Worm (Caenorhabditis elegans) whole organism, L1 larva: ENCODE measurements around the gene C55A1.11.

Experiments
- C16A3.4 ChIP-seq: fragments of 150-350 bp; optimal IDR thresholded peaks from 2 replicates; lab custom pipeline; 2014; ENCODE audit warnings: missing biosample characterization, missing genetic modification characterization
- F16B12.6 ChIP-seq: fragments of 150-350 bp; optimal IDR thresholded peaks from 2 replicates; lab custom pipeline; 2014; ENCODE audit warnings: missing biosample characterization, missing genetic modification characterization
- Y116A8C.19 ChIP-seq: sonication (generic microtip); optimal IDR thresholded peaks from 2 replicates; lab custom pipeline; 2016; ENCODE audit warnings: missing compliant biosample characterization, missing genetic modification characterization, borderline replicate concordance
- aha-1 ChIP-seq: fragments of 150-350 bp; optimal IDR thresholded peaks from 2 replicates; lab custom pipeline; 2014; ENCODE audit warnings: missing biosample characterization, missing genetic modification characterization
- aly-2 ChIP-seq: fragments of 150-350 bp; optimal IDR thresholded peaks from 2 replicates; lab custom pipeline; 2014; ENCODE audit warnings: missing biosample characterization, missing genetic modification characterization
- ama-1 ChIP-seq: fragments of 150-350 bp; optimal IDR thresholded peaks from 2 replicates; lab custom pipeline; 2014
- blmp-1 ChIP-seq: fragments of 150-350 bp; optimal IDR thresholded peaks from 2 replicates; lab custom pipeline; 2014; ENCODE audit warnings: missing biosample characterization, missing genetic modification characterization
- ceh-8 ChIP-seq: fragments of 200-800 bp; sonication (Bioruptor generic); optimal IDR thresholded peaks from 2 replicates; lab custom pipeline; 2018; ENCODE audit warnings: mild to moderate bottlenecking, missing genetic modification characterization, moderate library complexity, missing compliant biosample characterization
- ceh-88 ChIP-seq: fragments of 200-800 bp; sonication (Bioruptor generic); IDR thresholded peaks from 2 replicates; pipeline ENCODE4 v1.3.6; 2022; ENCODE audit warnings: missing genetic modification characterization, missing compliant biosample characterization
- ces-1 ChIP-seq: fragments of 150-350 bp; optimal IDR thresholded peaks from 2 replicates; lab custom pipeline; 2014; ENCODE audit warnings: missing biosample characterization, missing genetic modification reagents, missing genetic modification characterization
- dpl-1 ChIP-seq, 3 experiments: fragments of 150-350 bp in 2 of 3; sonication (generic microtip) in 1 of 3; optimal IDR thresholded peaks; 2 replicates each; lab custom pipeline; 2014 to 2017; ENCODE audit warnings: missing biosample characterization in 3 of 3, missing genetic modification characterization in 3 of 3, missing genetic modification reagents in 3 of 3
- efl-1 ChIP-seq, 4 experiments: fragments of 150-350 bp; optimal IDR thresholded peaks in 3 of 4; peaks in 1 of 4; 1 replicate in 1 of 4; 2 replicates in 3 of 4; lab custom pipeline; 2014; ENCODE audit warnings: missing biosample characterization in 2 of 4, missing genetic modification characterization in 2 of 4, missing genetic modification reagents in 2 of 4
- efl-3 ChIP-seq: fragments of 200-800 bp; sonication (Bioruptor generic); optimal IDR thresholded peaks from 2 replicates; lab custom pipeline; 2018; ENCODE audit warnings: mild to moderate bottlenecking, missing genetic modification characterization, missing compliant biosample characterization
- elt-2 ChIP-seq: sonication (generic microtip); optimal IDR thresholded peaks from 2 replicates; lab custom pipeline; 2016; ENCODE audit warnings: missing genetic modification characterization, mild to moderate bottlenecking, inconsistent platforms, missing compliant biosample characterization, missing genetic modification reagents
- elt-3 ChIP-seq, 6 experiments: fragments of 150-350 bp in 1 of 6; sonication (generic microtip); optimal IDR thresholded peaks; 2 replicates each; lab custom pipeline; 2017 to 2018; ENCODE audit warnings: missing biosample characterization in 6 of 6, missing genetic modification characterization in 6 of 6, inconsistent platforms in 1 of 6
- fkh-4 ChIP-seq: sonication (generic microtip); optimal IDR thresholded peaks from 2 replicates; lab custom pipeline; 2016; ENCODE audit warnings: missing compliant biosample characterization, missing genetic modification characterization, borderline replicate concordance
- fkh-8 ChIP-seq: sonication (generic microtip); optimal IDR thresholded peaks from 2 replicates; lab custom pipeline; 2016; ENCODE audit warnings: mild to moderate bottlenecking, missing genetic modification characterization, missing compliant biosample characterization
- fos-1 ChIP-seq: fragments of 150-350 bp; optimal IDR thresholded peaks from 2 replicates; lab custom pipeline; 2014; ENCODE audit warnings: missing biosample characterization, missing genetic modification characterization
- grh-1 ChIP-seq: fragments of 200-800 bp; sonication (Bioruptor generic); IDR thresholded peaks from 2 replicates; pipeline ENCODE4 v1.3.6; 2022; ENCODE audit warnings: missing genetic modification reagents, missing genetic modification characterization, missing compliant biosample characterization
- hlh-17 ChIP-seq: fragments of 200-800 bp; sonication (Bioruptor generic); optimal IDR thresholded peaks from 2 replicates; lab custom pipeline; 2018; ENCODE audit warnings: missing genetic modification characterization, mild to moderate bottlenecking, missing compliant biosample characterization, moderate library complexity, borderline replicate concordance
- hpl-2 ChIP-seq: fragments of 150-350 bp; optimal IDR thresholded peaks from 2 replicates; lab custom pipeline; 2014; ENCODE audit warnings: missing biosample characterization, missing genetic modification reagents, missing genetic modification characterization
- irx-1 ChIP-seq: sonication (generic microtip); optimal IDR thresholded peaks from 2 replicates; lab custom pipeline; 2016; ENCODE audit warnings: missing genetic modification characterization, missing compliant biosample characterization
- jun-1 ChIP-seq: fragments of 150-350 bp; optimal IDR thresholded peaks from 2 replicates; lab custom pipeline; 2014; ENCODE audit warnings: missing biosample characterization, missing genetic modification reagents, missing genetic modification characterization
- lin-15B ChIP-seq: fragments of 150-350 bp; sonication (generic microtip); optimal IDR thresholded peaks from 3 replicates; lab custom pipeline; 2014; ENCODE audit warnings: missing biosample characterization, missing genetic modification characterization
- lin-35 ChIP-seq, 2 experiments: fragments of 150-350 bp; optimal IDR thresholded peaks; 2 replicates each; lab custom pipeline; 2014; ENCODE audit warnings: missing biosample characterization in 2 of 2, missing genetic modification characterization in 2 of 2, missing genetic modification reagents in 2 of 2
- lir-3 ChIP-seq: sonication (generic microtip); optimal IDR thresholded peaks from 2 replicates; lab custom pipeline; 2016; ENCODE audit warnings: mild to moderate bottlenecking, missing genetic modification characterization, moderate library complexity, missing compliant biosample characterization; ENCODE audit not compliant: poor library complexity
- lsy-2 ChIP-seq, 2 experiments: fragments of 150-350 bp; optimal IDR thresholded peaks; 2 replicates each; lab custom pipeline; 2014; ENCODE audit warnings: missing biosample characterization in 2 of 2, missing genetic modification characterization in 2 of 2
- mab-9 ChIP-seq: fragments of 200-800 bp; sonication (Bioruptor generic); IDR thresholded peaks from 2 replicates; pipeline ENCODE4 v1.3.6; 2022; ENCODE audit warnings: missing genetic modification reagents, missing genetic modification characterization, missing compliant biosample characterization
- mef-2 ChIP-seq: fragments of 150-350 bp; optimal IDR thresholded peaks from 2 replicates; lab custom pipeline; 2014; ENCODE audit warnings: missing biosample characterization, missing genetic modification characterization
- nhr-11 ChIP-seq: fragments of 150-350 bp; optimal IDR thresholded peaks from 2 replicates; lab custom pipeline; 2014; ENCODE audit warnings: missing biosample characterization, missing genetic modification characterization
- nhr-19 ChIP-seq: fragments of 200-800 bp; sonication (Bioruptor generic); conservative IDR thresholded peaks from 2 replicates; pipeline ENCODE4 v1.3.6; 2022; ENCODE audit warnings: missing genetic modification characterization, missing compliant biosample characterization
- nhr-20 ChIP-seq: sonication (generic microtip); optimal IDR thresholded peaks from 2 replicates; lab custom pipeline; 2016; ENCODE audit warnings: mild to moderate bottlenecking, missing genetic modification characterization, missing compliant biosample characterization
- nhr-28 ChIP-seq: fragments of 150-350 bp; optimal IDR thresholded peaks from 2 replicates; lab custom pipeline; 2014; ENCODE audit warnings: missing biosample characterization, missing genetic modification characterization
- nhr-76 ChIP-seq: sonication (generic microtip); optimal IDR thresholded peaks from 2 replicates; lab custom pipeline; 2017; ENCODE audit warnings: missing biosample characterization, missing genetic modification characterization
- nhr-77 ChIP-seq: fragments of 150-350 bp; optimal IDR thresholded peaks from 2 replicates; lab custom pipeline; 2014; ENCODE audit warnings: missing biosample characterization, missing genetic modification characterization
- nhr-84 ChIP-seq: sonication (generic microtip); optimal IDR thresholded peaks from 2 replicates; lab custom pipeline; 2017; ENCODE audit warnings: missing biosample characterization, missing genetic modification characterization
- rnt-1 ChIP-seq: sonication (generic microtip); optimal IDR thresholded peaks from 2 replicates; lab custom pipeline; 2016; ENCODE audit warnings: mild to moderate bottlenecking, missing genetic modification characterization, moderate library complexity, missing compliant biosample characterization
- skn-1 ChIP-seq: fragments of 150-350 bp; optimal IDR thresholded peaks from 2 replicates; lab custom pipeline; 2014; ENCODE audit warnings: missing biosample characterization, missing genetic modification characterization
- snpc-4 ChIP-seq: fragments of 150-350 bp; optimal IDR thresholded peaks from 2 replicates; lab custom pipeline; 2014; ENCODE audit warnings: missing biosample characterization, missing genetic modification characterization
- snu-23 ChIP-seq: sonication (generic microtip); optimal IDR thresholded peaks from 2 replicates; lab custom pipeline; 2016; ENCODE audit warnings: missing genetic modification characterization, missing compliant biosample characterization
- sox-4 ChIP-seq: sonication (generic microtip); optimal IDR thresholded peaks from 2 replicates; lab custom pipeline; 2016; ENCODE audit warnings: missing genetic modification characterization, missing compliant biosample characterization
- sptf-1 ChIP-seq: fragments of 150-350 bp; optimal IDR thresholded peaks from 2 replicates; lab custom pipeline; 2014; ENCODE audit warnings: missing biosample characterization, missing genetic modification characterization
- sup-37 ChIP-seq: fragments of 200-800 bp; sonication (Bioruptor generic); optimal IDR thresholded peaks from 2 replicates; lab custom pipeline; 2018; ENCODE audit warnings: mild to moderate bottlenecking, missing genetic modification characterization, missing compliant biosample characterization
- swsn-7 ChIP-seq: sonication (generic microtip); optimal IDR thresholded peaks from 2 replicates; lab custom pipeline; 2016; ENCODE audit warnings: missing genetic modification characterization, missing compliant biosample characterization
- tbx-2 ChIP-seq: sonication (generic microtip); optimal IDR thresholded peaks from 2 replicates; lab custom pipeline; 2016; ENCODE audit warnings: missing genetic modification characterization, missing compliant biosample characterization
- tlp-1 ChIP-seq: fragments of 150-350 bp; optimal IDR thresholded peaks from 2 replicates; lab custom pipeline; 2014; ENCODE audit warnings: missing biosample characterization, missing genetic modification characterization
- unc-130 ChIP-seq: fragments of 150-350 bp; optimal IDR thresholded peaks from 2 replicates; lab custom pipeline; 2017; ENCODE audit warnings: missing biosample characterization, missing genetic modification characterization, inconsistent platforms
- unc-62 ChIP-seq: fragments of 150-350 bp; optimal IDR thresholded peaks from 2 replicates; lab custom pipeline; 2014; ENCODE audit warnings: missing biosample characterization, missing genetic modification reagents, missing genetic modification characterization
- unc-98 ChIP-seq: fragments of 200-800 bp; sonication (Bioruptor generic); IDR thresholded peaks from 2 replicates; pipeline ENCODE4 v1.3.6; 2022; ENCODE audit warnings: missing genetic modification characterization, missing compliant biosample characterization
- vab-15 ChIP-seq: sonication (generic microtip); optimal IDR thresholded peaks from 2 replicates; lab custom pipeline; 2017; ENCODE audit warnings: missing genotype, mild to moderate bottlenecking, missing genetic modification characterization, missing compliant biosample characterization
- xbp-1 ChIP-seq: sonication (generic microtip); optimal IDR thresholded peaks from 2 replicates; lab custom pipeline; 2016; ENCODE audit warnings: missing genetic modification characterization, missing compliant biosample characterization
- ztf-11 ChIP-seq, 2 experiments: sonication (generic microtip); optimal IDR thresholded peaks; 2 replicates each; lab custom pipeline; 2016 to 2017; ENCODE audit warnings: missing genetic modification characterization in 2 of 2, missing biosample characterization in 1 of 2, missing compliant biosample characterization in 1 of 2
- ztf-4 ChIP-seq: fragments of 150-350 bp; optimal IDR thresholded peaks from 2 replicates; lab custom pipeline; 2014; ENCODE audit warnings: missing biosample characterization, missing genetic modification characterization

C55A1.11 gene

DNA sequence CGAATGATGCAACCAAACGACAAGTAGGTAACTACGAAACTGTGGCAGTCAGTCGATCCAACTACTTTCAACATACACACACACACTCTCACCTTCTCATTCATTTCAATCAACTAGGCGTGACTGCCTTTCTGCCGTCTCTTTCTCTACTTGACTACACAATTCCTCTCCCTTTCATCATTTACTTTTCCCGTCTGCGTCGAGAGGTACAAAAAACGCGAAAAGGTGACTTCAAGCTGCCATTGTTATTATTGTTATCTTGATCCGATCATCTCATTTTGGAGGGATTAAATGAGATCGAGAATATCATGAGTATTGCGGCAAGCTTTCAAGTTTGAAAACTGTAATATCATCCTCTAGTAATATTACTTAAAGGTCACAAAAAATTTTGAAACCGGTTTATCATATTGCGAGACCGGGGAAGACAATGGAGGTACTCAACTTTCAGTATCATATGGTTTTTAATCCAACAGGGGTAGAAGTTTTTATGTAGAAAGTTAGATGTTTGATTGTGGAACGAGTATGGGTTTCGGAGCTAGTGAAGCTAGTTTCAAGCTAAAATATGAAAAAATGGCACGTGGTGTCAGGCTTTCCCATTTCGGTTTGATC lies 38.5 kb downstream of the C55A1.11 start (continued):
- no peak for TF ChIP-seq mab-9 (GFP tag; lab: Robert Waterston, UW)
- no peak for TF ChIP-seq nhr-28 (tag; lab: Kevin White, UChicago)
- no peak for TF ChIP-seq ama-1 (lab: Kevin White, UChicago)
- peak; percentile 12 for TF ChIP-seq skn-1
- peak; percentile 7 to 58 for TF ChIP-seq lin-35 (GFP tag; optimal IDR thresholded peaks at IDR 0.05; lab: Kevin White, UChicago)
- no peak for TF ChIP-seq sox-4 (tag; lab: Kevin White, UChicago)
- no peak for TF ChIP-seq unc-130 (tag; lab: Kevin White, UChicago)
- no peak for TF ChIP-seq F16B12.6 (tag; lab: Kevin White, UChicago)
- no peak for TF ChIP-seq nhr-76 (tag; lab: Kevin White, UChicago)
- TF ChIP-seq efl-1 (optimal IDR thresholded peaks at IDR 0.05; lab: Kevin White, UChicago) = peak; percentile 29 to 37
- TF ChIP-seq efl-1 (GFP tag; optimal IDR thresholded peaks at IDR 0.05 in 1 of 2; lab: Kevin White, UChicago) = peak; percentile 11 to 84
- TF ChIP-seq lir-3 (tag; lab: Kevin White, UChicago) = no peak
- peak; percentile 20 for TF ChIP-seq tbx-2 (tag; lab: Kevin White, UChicago)
- no peak for TF ChIP-seq fkh-8 (tag; lab: Kevin White, UChicago)
- TF ChIP-seq C16A3.4 (tag; lab: Kevin White, UChicago) = peak; percentile 47
- no peak for TF ChIP-seq hlh-17 (GFP tag; lab: Kevin White, UChicago)
- TF ChIP-seq lin-15B (tag; lab: Kevin White, UChicago) = no peak
- TF ChIP-seq sptf-1 (tag; lab: Kevin White, UChicago) = no peak
- TF ChIP-seq jun-1 (tag; lab: Kevin White, UChicago) = no peak
- TF ChIP-seq hpl-2 (GFP tag; lab: Kevin White, UChicago) = no peak
- no peak for TF ChIP-seq fkh-4 (tag; lab: Kevin White, UChicago)
- TF ChIP-seq swsn-7 = peak; percentile 16
- TF ChIP-seq irx-1 (tag; lab: Kevin White, UChicago) = no peak
- peak; percentile 81 for TF ChIP-seq nhr-20 (tag; lab: Kevin White, UChicago)
- no peak for TF ChIP-seq Y116A8C.19 (tag; lab: Kevin White, UChicago)
- no peak for TF ChIP-seq sup-37
- no peak for TF ChIP-seq snpc-4 (tag; lab: Kevin White, UChicago)
- peak in 3 of 6 experiments; percentile 41 to 63 (median 59) for TF ChIP-seq elt-3 (tag; optimal IDR thresholded peaks at IDR 0.05; lab: Kevin White, UChicago)
- TF ChIP-seq nhr-11 (tag; lab: Kevin White, UChicago) = no peak
- TF ChIP-seq fos-1 = no peak
- TF ChIP-seq aha-1 (tag; lab: Kevin White, UChicago) = no peak
- no peak for TF ChIP-seq nhr-84 (tag; lab: Kevin White, UChicago)
- TF ChIP-seq ceh-88 (GFP tag; lab: Robert Waterston, UW) = no peak
- TF ChIP-seq unc-62 (GFP tag; lab: Kevin White, UChicago) = no peak
- peak; percentile 55 to 71 for TF ChIP-seq lsy-2 (tag; optimal IDR thresholded peaks at IDR 0.05; lab: Kevin White, UChicago)
- no peak for TF ChIP-seq ztf-4 (tag; lab: Kevin White, UChicago)
- TF ChIP-seq nhr-77 (tag; lab: Kevin White, UChicago) = peak; percentile 50
- TF ChIP-seq unc-98 = no peak
- peak; percentile 58 for TF ChIP-seq rnt-1 (tag; lab: Kevin White, UChicago)
- TF ChIP-seq snu-23 (GFP tag; lab: Kevin White, UChicago) = peak; percentile 62
- no peak for TF ChIP-seq tlp-1 (tag; lab: Kevin White, UChicago)
- no peak for TF ChIP-seq aly-2
- TF ChIP-seq nhr-19 (GFP tag; lab: Robert Waterston, UW) = no peak
- no peak for TF ChIP-seq ceh-8 (GFP tag; lab: Kevin White, UChicago)
- no peak for TF ChIP-seq efl-3 (GFP tag; lab: Kevin White, UChicago)
- no peak for TF ChIP-seq xbp-1
- TF ChIP-seq elt-2 (tag; lab: Kevin White, UChicago) = peak; percentile 15
- TF ChIP-seq blmp-1 (tag; lab: Kevin White, UChicago) = peak; percentile 95
- TF ChIP-seq ztf-11 (tag; optimal IDR thresholded peaks at IDR 0.05; lab: Kevin White, UChicago) = no peak
- TF ChIP-seq dpl-1 (GFP tag; optimal IDR thresholded peaks at IDR 0.05; lab: Kevin White, UChicago) = peak; percentile 2 to 23 (median 5)
- no peak for TF ChIP-seq ces-1 (GFP tag; lab: Kevin White, UChicago)
- TF ChIP-seq vab-15 (tag; lab: Kevin White, UChicago) = no peak
- peak; percentile 72 for TF ChIP-seq grh-1 (GFP tag; lab: Robert Waterston, UW)
- TF ChIP-seq mef-2 (tag; lab: Kevin White, UChicago) = no peak
